Worm (Caenorhabditis elegans) whole organism, late embryonic: ENCODE data around the gene pos-1.

ENCODE experiments used
- F13H6.1 ChIP-seq: sonication (generic microtip); optimal IDR thresholded peaks from 2 replicates; lab custom pipeline; 2016; ENCODE audit warnings: missing genetic modification characterization, missing compliant biosample characterization
- Y22D7AL.16 ChIP-seq: sonication (generic microtip); optimal IDR thresholded peaks from 2 replicates; lab custom pipeline; 2016; ENCODE audit warnings: missing genetic modification characterization, missing compliant biosample characterization
- eyg-1 ChIP-seq: sonication (generic microtip); optimal IDR thresholded peaks from 2 replicates; lab custom pipeline; 2016; ENCODE audit warnings: missing genotype, missing genetic modification characterization, missing compliant biosample characterization
- fkh-6 ChIP-seq: sonication (generic microtip); optimal IDR thresholded peaks from 2 replicates; lab custom pipeline; 2016; ENCODE audit warnings: missing genetic modification characterization, missing compliant biosample characterization
- mec-3 ChIP-seq: sonication (generic microtip); optimal IDR thresholded peaks from 2 replicates; lab custom pipeline; 2016; ENCODE audit warnings: borderline replicate concordance, missing genetic modification characterization, missing compliant biosample characterization
- pqm-1 ChIP-seq: sonication (generic microtip); optimal IDR thresholded peaks from 2 replicates; lab custom pipeline; 2016; ENCODE audit warnings: missing genetic modification characterization, missing compliant biosample characterization
- unc-42 ChIP-seq: sonication (generic microtip); optimal IDR thresholded peaks from 2 replicates; lab custom pipeline; 2016; ENCODE audit warnings: missing genotype, missing genetic modification characterization, missing compliant biosample characterization
- unc-55 ChIP-seq: sonication (generic microtip); optimal IDR thresholded peaks from 2 replicates; lab custom pipeline; 2017; ENCODE audit warnings: missing biosample characterization, missing genetic modification reagents, missing genetic modification characterization

DNA sequence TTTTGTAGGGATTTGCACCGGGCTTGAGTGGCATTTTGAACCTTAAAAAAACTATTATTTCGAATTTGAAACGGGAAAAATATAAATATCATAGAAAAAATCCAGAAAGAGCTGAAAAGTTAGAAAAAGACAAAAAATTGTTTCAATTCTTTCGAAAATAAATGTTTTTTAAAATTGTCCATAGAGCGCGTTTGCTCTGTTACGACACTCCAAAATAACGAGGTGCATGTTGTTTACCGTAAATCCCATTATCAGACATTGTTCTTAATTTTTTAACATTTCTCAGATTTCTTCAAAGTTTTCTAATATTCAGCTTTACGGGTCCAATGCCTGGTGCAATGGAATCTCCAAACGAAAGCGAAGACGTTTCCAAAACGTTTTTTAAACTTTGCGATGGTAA lies 48.2 kb downstream of the pos-1 start, which contains the start of the genes dnj-22 and natc-1:
- TF ChIP-seq F13H6.1 (tag; lab: Kevin White, UChicago): no peak
- TF ChIP-seq Y22D7AL.16 (tag; lab: Kevin White, UChicago): no peak
- TF ChIP-seq eyg-1 (tag; lab: Kevin White, UChicago): no peak
- no peak for TF ChIP-seq pqm-1
- peak; percentile 34 for TF ChIP-seq unc-55
- TF ChIP-seq unc-42 (tag; lab: Kevin White, UChicago): peak; percentile 95
- TF ChIP-seq mec-3 (tag; lab: Kevin White, UChicago): no peak
- no peak for TF ChIP-seq fkh-6
